Fruit fly (Drosophila melanogaster): ENCODE measurements around the gene Sld5.

DNA sequence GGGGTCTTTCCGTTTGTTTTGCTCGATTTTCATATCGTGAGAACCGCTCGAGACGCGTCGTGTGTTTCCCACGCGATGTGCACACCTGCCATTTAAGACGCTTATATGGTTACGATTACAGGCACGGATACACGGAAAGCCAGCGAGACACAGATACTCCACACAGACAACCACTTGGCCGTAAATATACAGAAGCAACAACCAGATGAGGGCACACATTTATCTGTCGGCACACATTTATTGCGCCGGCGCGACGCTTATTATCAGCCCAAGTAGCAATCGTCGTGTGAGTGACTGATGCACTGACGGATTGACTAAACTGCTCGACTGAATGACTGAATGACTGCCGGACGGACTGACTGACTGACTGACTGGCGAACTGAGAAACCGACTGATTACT, 25.8 kb downstream of the Sld5 start:
- no peak for TF ChIP-seq salr (GFP tag; optimal IDR thresholded peaks at IDR 0.05)
- TF ChIP-seq OdsH (GFP tag; optimal IDR thresholded peaks at IDR 0.05): no peak
- TF ChIP-seq CG10669 (GFP tag; optimal IDR thresholded peaks at IDR 0.05): no peak
- no peak for TF ChIP-seq Lpt (GFP tag; optimal IDR thresholded peaks at IDR 0.05)
- no peak for TF ChIP-seq CG7368 (GFP tag; optimal IDR thresholded peaks at IDR 0.05)

All from whole organism, prepupa.